Fruit fly (Drosophila melanogaster): ENCODE measurements around the gene Arfrp1.

Gene Arfrp1

DNA sequence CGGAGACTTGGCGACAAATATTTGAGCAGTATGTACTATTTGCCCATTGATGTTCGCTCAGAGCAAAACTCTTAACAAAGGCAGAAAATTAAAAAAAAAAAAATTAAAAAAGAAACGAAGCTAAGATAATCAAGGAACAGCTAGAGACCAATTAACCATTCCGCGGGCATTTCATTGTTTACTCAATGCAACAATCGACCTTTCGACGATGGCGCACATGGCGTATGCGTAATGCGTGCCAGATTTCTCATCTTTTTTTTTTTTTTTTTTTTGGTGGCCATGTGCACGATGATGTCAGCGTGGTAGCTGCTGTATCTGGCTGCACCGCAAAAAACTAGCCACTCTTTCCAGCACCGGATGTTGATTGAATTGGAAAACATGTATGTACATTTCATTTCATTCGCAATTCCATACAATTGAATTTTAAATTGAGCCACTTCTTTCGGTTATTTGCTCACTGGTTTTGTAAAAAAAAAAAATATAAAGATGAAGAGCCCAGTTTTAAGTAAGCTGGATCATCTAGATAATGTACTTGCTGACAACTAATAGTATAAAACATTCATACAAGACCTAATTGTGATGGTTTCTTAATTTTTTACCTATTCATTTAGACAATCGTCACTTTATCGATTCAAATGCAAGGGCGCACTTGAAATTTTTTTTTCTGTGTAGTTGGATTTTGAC lies 31.1 kb upstream of the Arfrp1 start (continued):
- peak; percentile 8 for TF ChIP-seq CG10979 (tag; optimal IDR thresholded peaks at IDR 0.05)
- no peak for TF ChIP-seq az2 (GFP tag; optimal IDR thresholded peaks at IDR 0.05)
- no peak for TF ChIP-seq Oaz (GFP tag; IDR thresholded peaks at IDR 0.05)
- peak; percentile 41; the same call in 1 of the 2 replicates for TF ChIP-seq CG31441 (GFP tag; IDR thresholded peaks at IDR 0.05)
- no peak for TF ChIP-seq CG17186 (GFP tag; optimal IDR thresholded peaks at IDR 0.05)
- TF ChIP-seq hbn (GFP tag; IDR thresholded peaks at IDR 0.05; ENCODE audit: partially characterized antibody): no peak
- TF ChIP-seq Xrp1 (GFP tag; IDR thresholded peaks at IDR 0.05): 0 out of 2 replicates have a peak, but pooled peaks have one; percentile 5
- peak; percentile 50; the same call in 1 of the 3 replicates for TF ChIP-seq CG17361 (GFP tag; IDR thresholded peaks at IDR 0.05)
- TF ChIP-seq Hr51 (GFP tag; optimal IDR thresholded peaks at IDR 0.05): peak in 1 of 2 experiments; percentile 29
- TF ChIP-seq sim (GFP tag; IDR thresholded peaks at IDR 0.05): no peak
- no peak for TF ChIP-seq Abd-B (GFP tag; optimal IDR thresholded peaks at IDR 0.05)
- TF ChIP-seq zfh1 (GFP tag; IDR thresholded peaks at IDR 0.05): no peak
- no peak for TF ChIP-seq btn (GFP tag; optimal IDR thresholded peaks at IDR 0.05)
- no peak for TF ChIP-seq gce (GFP tag; IDR thresholded peaks at IDR 0.05)
- no peak for TF ChIP-seq CG1792 (GFP tag; optimal IDR thresholded peaks at IDR 0.05)
- TF ChIP-seq so (GFP tag; IDR thresholded peaks at IDR 0.05): no peak
- TF ChIP-seq Ets97D (GFP tag; optimal IDR thresholded peaks at IDR 0.05): no peak
- TF ChIP-seq CG13624 (GFP tag; optimal IDR thresholded peaks at IDR 0.05): no peak
- TF ChIP-seq CG31388 (GFP tag; optimal IDR thresholded peaks at IDR 0.05): no peak
- TF ChIP-seq CG14965 (GFP tag; optimal IDR thresholded peaks at IDR 0.05; ENCODE audit: borderline replicate concordance): no peak
- no peak for TF ChIP-seq CG15011 (GFP tag; optimal IDR thresholded peaks at IDR 0.05)
- no peak for TF ChIP-seq dpn (GFP tag; optimal IDR thresholded peaks at IDR 0.05)
- TF ChIP-seq h (optimal IDR thresholded peaks at IDR 0.05): no peak
- peak; percentile 30 for TF ChIP-seq gem (tag; optimal IDR thresholded peaks at IDR 0.05)
- TF ChIP-seq Gsc (GFP tag; IDR thresholded peaks at IDR 0.05): no peak
- no peak for TF ChIP-seq CG8290 (GFP tag; optimal IDR thresholded peaks at IDR 0.05)
- TF ChIP-seq CG8290 (tag; optimal IDR thresholded peaks at IDR 0.05): no peak
- TF ChIP-seq kni (GFP tag; optimal IDR thresholded peaks at IDR 0.05): no peak
- TF ChIP-seq Dek (tag; optimal IDR thresholded peaks at IDR 0.05): no peak
- no peak; the same call in 1 of the 2 replicates for TF ChIP-seq HLH3B (GFP tag; IDR thresholded peaks at IDR 0.05)
- TF ChIP-seq sisA (GFP tag; IDR thresholded peaks at IDR 0.05): 0 out of 2 replicates have a peak, but pooled peaks have one; percentile 10
- no peak for TF ChIP-seq Eip74EF (GFP tag; optimal IDR thresholded peaks at IDR 0.05)
- TF ChIP-seq Sox102F (GFP tag; optimal IDR thresholded peaks at IDR 0.05): peak; percentile 33
- peak; percentile 35 for TF ChIP-seq CG2678 (tag; optimal IDR thresholded peaks at IDR 0.05)
- no peak for TF ChIP-seq tin (GFP tag; optimal IDR thresholded peaks at IDR 0.05)
- no peak for TF ChIP-seq Antp (GFP tag; optimal IDR thresholded peaks at IDR 0.05)
- TF ChIP-seq Hr39 (optimal IDR thresholded peaks at IDR 0.05): no peak
- TF ChIP-seq CG8924 (tag; optimal IDR thresholded peaks at IDR 0.05): no peak
- no peak for TF ChIP-seq sug (tag; optimal IDR thresholded peaks at IDR 0.05)
- no peak for TF ChIP-seq sd (tag; optimal IDR thresholded peaks at IDR 0.05)
- no peak for TF ChIP-seq NfI (GFP tag; optimal IDR thresholded peaks at IDR 0.05)
- TF ChIP-seq dmrt99B (tag; optimal IDR thresholded peaks at IDR 0.05): peak; percentile 61
- no peak for TF ChIP-seq CG11398 (GFP tag; optimal IDR thresholded peaks at IDR 0.05)
- no peak for TF ChIP-seq nerfin-2 (GFP tag; IDR thresholded peaks at IDR 0.05; ENCODE audit: partially characterized antibody)
- peak; percentile 41; the same call in 1 of the 2 replicates for TF ChIP-seq Drgx (GFP tag; IDR thresholded peaks at IDR 0.05)
- TF ChIP-seq CG10147 (GFP tag; optimal IDR thresholded peaks at IDR 0.05): no peak
- peak; percentile 16 for TF ChIP-seq Oli (tag; optimal IDR thresholded peaks at IDR 0.05)
- TF ChIP-seq dysf (GFP tag; IDR thresholded peaks at IDR 0.05): 0 out of 3 replicates have a peak, but pooled peaks have one; percentile 30
- no peak for TF ChIP-seq CG9437 (GFP tag; optimal IDR thresholded peaks at IDR 0.05)
- TF ChIP-seq Xbp1 (GFP tag; optimal IDR thresholded peaks at IDR 0.05): peak; percentile 12

All from whole organism, embryonic.